Worm (Caenorhabditis elegans): ENCODE measurements around the gene hecd-1.

DNA sequence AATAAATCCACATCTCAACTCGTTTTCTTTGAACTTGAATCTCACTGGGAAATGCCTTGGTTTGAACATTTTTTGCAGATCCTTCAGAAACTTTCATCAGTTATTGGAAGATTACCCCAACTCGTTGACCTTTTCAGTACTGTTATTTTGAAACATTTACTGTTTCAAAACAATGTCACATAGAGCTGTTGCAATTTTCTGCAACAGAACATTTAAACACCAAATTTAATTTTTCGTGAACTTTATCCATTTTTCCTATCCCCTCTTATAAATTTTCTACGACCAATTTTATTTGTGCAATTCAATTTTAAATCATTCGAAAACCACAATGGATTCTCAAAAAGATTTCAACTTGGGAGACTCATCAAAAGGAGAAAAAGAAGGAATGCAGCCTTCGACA is 36.6 kb downstream of the hecd-1 start, which contains the start of gene ZC477.2:
- TF ChIP-seq ceh-63 (GFP tag; optimal IDR thresholded peaks at IDR 0.05) = no peak
- TF ChIP-seq egl-27 (tag; optimal IDR thresholded peaks at IDR 0.05) = no peak
- TF ChIP-seq nhr-237 (tag; optimal IDR thresholded peaks at IDR 0.05) = no peak
- no peak for TF ChIP-seq unc-130 (tag; optimal IDR thresholded peaks at IDR 0.05)
